Worm (Caenorhabditis elegans) whole organism, L2 larva: Measurements from ENCODE around the gene T05B4.13.

ENCODE experiments used
- alr-1 ChIP-seq: fragments of 150-350 bp; optimal IDR thresholded peaks from 2 replicates; lab custom pipeline; 2014; ENCODE audit warnings: missing biosample characterization, missing genetic modification characterization
- ama-1 ChIP-seq: fragments of 150-350 bp; optimal IDR thresholded peaks from 2 replicates; lab custom pipeline; 2018; ENCODE audit warnings: inconsistent platforms
- ceh-82 ChIP-seq: fragments of 150-350 bp; optimal IDR thresholded peaks from 2 replicates; lab custom pipeline; 2014; ENCODE audit warnings: missing biosample characterization, missing genetic modification characterization
- egl-27 ChIP-seq: sonication (generic microtip); optimal IDR thresholded peaks from 3 replicates; lab custom pipeline; 2017; ENCODE audit warnings: missing biosample characterization, missing genetic modification reagents, missing genetic modification characterization
- elt-1 ChIP-seq: fragments of 150-350 bp; optimal IDR thresholded peaks from 2 replicates; lab custom pipeline; 2014; ENCODE audit warnings: missing biosample characterization, missing genetic modification characterization
- elt-3 ChIP-seq: sonication (generic microtip); optimal IDR thresholded peaks from 2 replicates; lab custom pipeline; 2017; ENCODE audit warnings: missing biosample characterization, missing genetic modification characterization
- lin-13 ChIP-seq: fragments of 150-350 bp; optimal IDR thresholded peaks from 2 replicates; lab custom pipeline; 2014; ENCODE audit warnings: missing biosample characterization, missing genetic modification reagents, missing genetic modification characterization
- mbf-1 ChIP-seq: sonication (generic microtip); optimal IDR thresholded peaks from 2 replicates; lab custom pipeline; 2017; ENCODE audit warnings: missing biosample characterization, missing genetic modification characterization
- nhr-11 ChIP-seq: fragments of 150-350 bp; optimal IDR thresholded peaks from 2 replicates; lab custom pipeline; 2014; ENCODE audit warnings: missing biosample characterization, missing genetic modification characterization
- nhr-6 ChIP-seq: fragments of 150-350 bp; optimal IDR thresholded peaks from 2 replicates; lab custom pipeline; 2014; ENCODE audit warnings: missing biosample characterization, missing genetic modification characterization
- nhr-77 ChIP-seq: fragments of 150-350 bp; optimal IDR thresholded peaks from 2 replicates; lab custom pipeline; 2014; ENCODE audit warnings: missing biosample characterization, missing genetic modification characterization
- skn-1 ChIP-seq: sonication (generic microtip); optimal IDR thresholded peaks from 2 replicates; lab custom pipeline; 2017; ENCODE audit warnings: missing biosample characterization, missing genetic modification characterization
- unc-39 ChIP-seq: fragments of 150-350 bp; optimal IDR thresholded peaks from 2 replicates; lab custom pipeline; 2014; ENCODE audit warnings: missing biosample characterization, missing genetic modification characterization

- TF ChIP-seq unc-39 (tag; lab: Kevin White, UChicago) (no peak), egl-27 (tag; lab: Kevin White, UChicago) (no peak), nhr-77 (tag; lab: Kevin White, UChicago) (no peak), nhr-6 (no peak), lin-13 (GFP tag; lab: Kevin White, UChicago) (no peak), elt-1 (tag; lab: Kevin White, UChicago) (no peak), ama-1 (lab: Kevin White, UChicago) (no peak), mbf-1 (tag; lab: Kevin White, UChicago) (no peak), ceh-82 (no peak), elt-3 (tag; lab: Kevin White, UChicago) (no peak), nhr-11 (no peak), alr-1 (tag; lab: Kevin White, UChicago) (no peak), skn-1 (tag; lab: Kevin White, UChicago) (no peak)
These were observed 44.4 kb downstream of the T05B4.13 start, which contains the start of gene F38H12.5 for ce11 chrV:4082952-4083351.
